Worm (Caenorhabditis elegans): Measurements from ENCODE around the gene pnn-1.

The pnn-1 gene

ce11 chrV:13021540-13021939 lies 50.6 kb downstream of the pnn-1 start (continued):
- TF ChIP-seq nfya-1 (tag; optimal IDR thresholded peaks at IDR 0.05; ENCODE audit: borderline replicate concordance, insufficient read depth): no peak
- TF ChIP-seq ceh-100 (GFP tag; IDR thresholded peaks at IDR 0.05): no peak
- TF ChIP-seq hlh-12 (tag; optimal IDR thresholded peaks at IDR 0.05): no peak
- no peak for TF ChIP-seq somi-1 (GFP tag; optimal IDR thresholded peaks at IDR 0.05)
- no peak for TF ChIP-seq F55B11.4 (tag; optimal IDR thresholded peaks at IDR 0.05; ENCODE audit: borderline replicate concordance, insufficient read depth)

- TF ChIP-seq nhr-80 (tag; optimal IDR thresholded peaks at IDR 0.05): no peak
- TF ChIP-seq snpc-1.3 (tag; optimal IDR thresholded peaks at IDR 0.05; ENCODE audit: insufficient read depth): no peak
- no peak for TF ChIP-seq lsy-27 (tag; optimal IDR thresholded peaks at IDR 0.05; ENCODE audit: borderline replicate concordance, insufficient read depth)
- no peak for TF ChIP-seq T07F8.4 (tag; optimal IDR thresholded peaks at IDR 0.05)
- no peak for TF ChIP-seq let-526 (GFP tag; IDR thresholded peaks at IDR 0.05)
- TF ChIP-seq B0261.1 (tag; optimal IDR thresholded peaks at IDR 0.05): no peak
- TF ChIP-seq D2030.7 (GFP tag; IDR thresholded peaks at IDR 0.05): no peak
- TF ChIP-seq lin-35 (GFP tag; optimal IDR thresholded peaks at IDR 0.05): no peak
- TF ChIP-seq tbx-9 (tag; optimal IDR thresholded peaks at IDR 0.05; ENCODE audit: borderline replicate concordance): no peak
- no peak for TF ChIP-seq lag-1 (GFP tag; IDR thresholded peaks at IDR 0.05)
- TF ChIP-seq rcor-1 (GFP tag; IDR thresholded peaks at IDR 0.05): no peak
- TF ChIP-seq mes-4 (tag; optimal IDR thresholded peaks at IDR 0.05): no peak
- no peak for TF ChIP-seq tbp1 (GFP tag; optimal IDR thresholded peaks at IDR 0.05)
- TF ChIP-seq ztf-18 (tag; optimal IDR thresholded peaks at IDR 0.05): no peak
- TF ChIP-seq nhr-120 (GFP tag; IDR thresholded peaks at IDR 0.05): no peak
- no peak for TF ChIP-seq mel-28 (tag; optimal IDR thresholded peaks at IDR 0.05; ENCODE audit: borderline replicate concordance)
- TF ChIP-seq akir-1 (GFP tag; optimal IDR thresholded peaks at IDR 0.05): no peak
- no peak for TF ChIP-seq F57A8.1 (GFP tag; optimal IDR thresholded peaks at IDR 0.05)
- TF ChIP-seq madf-6 (GFP tag; IDR thresholded peaks at IDR 0.05): no peak
Observed at ce11 chrV:13022265-13022664, 51.4 kb downstream of the pnn-1 start.
